Worm (Caenorhabditis elegans) whole organism, young adult: ENCODE data around the gene F41E6.12.

Experiments used
- F10E7.11 ChIP-seq: sonication (generic microtip); optimal IDR thresholded peaks from 2 replicates; lab custom pipeline; 2017; ENCODE audit warnings: mild to moderate bottlenecking, missing genetic modification characterization, moderate library complexity, missing compliant biosample characterization
- F37B4.10 ChIP-seq: fragments of 200-800 bp; sonication (Bioruptor generic); IDR thresholded peaks from 2 replicates; pipeline ENCODE4 v1.3.6; 2022; ENCODE audit warnings: missing genetic modification characterization, missing compliant biosample characterization
- K11D2.4 ChIP-seq: fragments of 200-800 bp; sonication (Bioruptor generic); IDR thresholded peaks from 2 replicates; pipeline ENCODE4 v1.3.6; 2022; ENCODE audit warnings: missing genetic modification reagents, missing genetic modification characterization, missing compliant biosample characterization
- T26A5.8 ChIP-seq: sonication (generic microtip); optimal IDR thresholded peaks from 2 replicates; lab custom pipeline; 2016; ENCODE audit warnings: missing genetic modification characterization, missing compliant biosample characterization
- Y56A3A.18 ChIP-seq: fragments of 200-800 bp; sonication (Bioruptor generic); IDR thresholded peaks from 2 replicates; pipeline ENCODE4 v1.3.6; 2022; ENCODE audit warnings: missing genetic modification reagents, missing genetic modification characterization, missing compliant biosample characterization
- ZK185.1 ChIP-seq: sonication (generic microtip); optimal IDR thresholded peaks from 2 replicates; lab custom pipeline; 2016; ENCODE audit warnings: mild to moderate bottlenecking, missing genetic modification characterization, missing compliant biosample characterization; ENCODE audit not compliant: poor library complexity, severe bottlenecking
- akir-1 ChIP-seq: fragments of 200-800 bp; sonication (Bioruptor generic); optimal IDR thresholded peaks from 2 replicates; lab custom pipeline; 2018; ENCODE audit warnings: mild to moderate bottlenecking, missing genetic modification characterization, moderate library complexity, missing compliant biosample characterization
- aptf-2 ChIP-seq: fragments of 200-800 bp; sonication (Bioruptor generic); conservative IDR thresholded peaks from 2 replicates; pipeline ENCODE4 v1.3.6; 2022; ENCODE audit warnings: missing genetic modification reagents, missing genetic modification characterization, missing compliant biosample characterization
- athp-1 ChIP-seq: sonication (generic microtip); optimal IDR thresholded peaks from 2 replicates; lab custom pipeline; 2017; ENCODE audit warnings: mild to moderate bottlenecking, missing genetic modification characterization, missing compliant biosample characterization
- attf-3 ChIP-seq: fragments of 200-800 bp; sonication (Bioruptor generic); conservative IDR thresholded peaks from 2 replicates; pipeline ENCODE4 v1.3.6; 2022; ENCODE audit warnings: missing genetic modification reagents, missing genetic modification characterization, missing compliant biosample characterization
- attf-5 ChIP-seq: fragments of 200-800 bp; sonication (Bioruptor generic); optimal IDR thresholded peaks from 2 replicates; lab custom pipeline; 2018; ENCODE audit warnings: mild to moderate bottlenecking, missing genetic modification characterization, missing compliant biosample characterization
- ceh-100 ChIP-seq: fragments of 200-800 bp; sonication (Bioruptor generic); IDR thresholded peaks from 2 replicates; pipeline ENCODE4 v1.3.6; 2022; ENCODE audit warnings: missing genetic modification reagents, missing genetic modification characterization, missing compliant biosample characterization
- ceh-27 ChIP-seq: fragments of 200-800 bp; sonication (Bioruptor generic); optimal IDR thresholded peaks from 2 replicates; lab custom pipeline; 2018; ENCODE audit warnings: mild to moderate bottlenecking, missing genetic modification characterization, moderate library complexity, missing compliant biosample characterization
- ceh-40 ChIP-seq: fragments of 200-800 bp; sonication (Bioruptor generic); IDR thresholded peaks from 2 replicates; pipeline ENCODE4 v1.3.6; 2022; ENCODE audit warnings: missing genetic modification characterization, missing compliant biosample characterization
- ceh-58 ChIP-seq: fragments of 200-800 bp; sonication (Bioruptor generic); IDR thresholded peaks from 2 replicates; pipeline ENCODE4 v1.3.6; 2022; ENCODE audit warnings: missing genetic modification characterization, missing compliant biosample characterization
- dpff-1 ChIP-seq: sonication (generic microtip); optimal IDR thresholded peaks from 2 replicates; lab custom pipeline; 2017; ENCODE audit warnings: mild to moderate bottlenecking, missing genetic modification characterization, missing compliant biosample characterization
- dpl-1 ChIP-seq: fragments of 150-350 bp; optimal IDR thresholded peaks from 2 replicates; lab custom pipeline; 2014; ENCODE audit warnings: missing biosample characterization, missing genetic modification reagents, missing genetic modification characterization
- egl-44 ChIP-seq: fragments of 200-800 bp; sonication (Bioruptor generic); IDR thresholded peaks from 2 replicates; pipeline ENCODE4 v1.3.6; 2022; ENCODE audit warnings: missing genetic modification reagents, missing genetic modification characterization, missing compliant biosample characterization
- ets-4 ChIP-seq: fragments of 200-800 bp; sonication (Bioruptor generic); optimal IDR thresholded peaks from 2 replicates; lab custom pipeline; 2018; ENCODE audit warnings: mild to moderate bottlenecking, missing genetic modification characterization, missing compliant biosample characterization
- him-1 ChIP-seq: sonication (generic microtip); optimal IDR thresholded peaks from 2 replicates; lab custom pipeline; 2016; ENCODE audit warnings: missing genotype, missing genetic modification reagents, missing genetic modification characterization, missing compliant biosample characterization
- hlh-12 ChIP-seq: sonication (generic microtip); optimal IDR thresholded peaks from 2 replicates; lab custom pipeline; 2016; ENCODE audit warnings: missing genetic modification characterization, missing compliant biosample characterization
- hmg-20 ChIP-seq: fragments of 200-800 bp; sonication (Bioruptor generic); IDR thresholded peaks from 2 replicates; pipeline ENCODE4 v1.3.6; 2022; ENCODE audit warnings: missing genetic modification reagents, missing genetic modification characterization, missing compliant biosample characterization
- lag-1 ChIP-seq: fragments of 200-800 bp; sonication (Bioruptor generic); IDR thresholded peaks from 2 replicates; pipeline ENCODE4 v1.3.6; 2022; ENCODE audit warnings: missing genetic modification reagents, missing genetic modification characterization, missing compliant biosample characterization
- lir-1 ChIP-seq: fragments of 200-800 bp; sonication (Bioruptor generic); conservative IDR thresholded peaks from 2 replicates; pipeline ENCODE4 v1.3.6; 2022; ENCODE audit warnings: missing genetic modification reagents, missing genetic modification characterization, missing compliant biosample characterization
- madf-3 ChIP-seq: fragments of 200-800 bp; sonication (Bioruptor generic); IDR thresholded peaks from 2 replicates; pipeline ENCODE4 v1.3.6; 2022; ENCODE audit warnings: missing genetic modification reagents, missing genetic modification characterization, missing compliant biosample characterization
- pbrm-1 ChIP-seq: fragments of 200-800 bp; sonication (Bioruptor generic); IDR thresholded peaks from 2 replicates; pipeline ENCODE4 v1.3.6; 2022; ENCODE audit warnings: missing genetic modification reagents, missing genetic modification characterization, missing compliant biosample characterization
- rec-8 ChIP-seq, 2 experiments: sonication (generic microtip); optimal IDR thresholded peaks; 2 replicates each; lab custom pipeline; 2016; ENCODE audit warnings: mild to moderate bottlenecking in 2 of 2, missing genetic modification characterization in 2 of 2, missing genetic modification reagents in 2 of 2, missing genotype in 2 of 2, missing biosample characterization in 1 of 2, missing compliant biosample characterization in 1 of 2, moderate library complexity in 1 of 2
- snpc-1.1 ChIP-seq: sonication (generic microtip); optimal IDR thresholded peaks from 2 replicates; lab custom pipeline; 2017; ENCODE audit warnings: missing genetic modification characterization, mild to moderate bottlenecking, missing compliant biosample characterization, antibody characterized with exemption, moderate library complexity, missing genotype, missing genetic modification reagents; ENCODE audit not compliant: insufficient read depth
- somi-1 ChIP-seq: fragments of 200-800 bp; sonication (Bioruptor generic); optimal IDR thresholded peaks from 2 replicates; lab custom pipeline; 2018; ENCODE audit warnings: mild to moderate bottlenecking, missing genetic modification characterization, missing compliant biosample characterization
- sptf-2 ChIP-seq: fragments of 200-800 bp; sonication (Bioruptor generic); optimal IDR thresholded peaks from 2 replicates; lab custom pipeline; 2018; ENCODE audit warnings: mild to moderate bottlenecking, missing genetic modification characterization, missing compliant biosample characterization
- tbp1 ChIP-seq: fragments of 200-800 bp; sonication (Bioruptor generic); optimal IDR thresholded peaks from 2 replicates; lab custom pipeline; 2018; ENCODE audit warnings: mild to moderate bottlenecking, missing genetic modification characterization, missing compliant biosample characterization
- tbx-9 ChIP-seq: sonication (generic microtip); optimal IDR thresholded peaks from 2 replicates; lab custom pipeline; 2016; ENCODE audit warnings: borderline replicate concordance, missing genetic modification characterization, inconsistent platforms, missing compliant biosample characterization
- tlf-1 ChIP-seq: fragments of 200-800 bp; sonication (Bioruptor generic); optimal IDR thresholded peaks from 2 replicates; lab custom pipeline; 2018; ENCODE audit warnings: mild to moderate bottlenecking, missing genetic modification characterization, missing compliant biosample characterization
- ztf-18 ChIP-seq: sonication (generic microtip); optimal IDR thresholded peaks from 2 replicates; lab custom pipeline; 2016; ENCODE audit warnings: missing genotype, mild to moderate bottlenecking, missing genetic modification characterization, missing compliant biosample characterization
- ztf-22 ChIP-seq: fragments of 200-800 bp; sonication (Bioruptor generic); optimal IDR thresholded peaks from 2 replicates; lab custom pipeline; 2018; ENCODE audit warnings: mild to moderate bottlenecking, missing genetic modification characterization, moderate library complexity, missing compliant biosample characterization

Gene F41E6.12

ce11 chrV:8670759-8671158 lies 41.8 kb upstream of the F41E6.12 start:
- TF ChIP-seq ztf-22 (GFP tag; lab: Kevin White, UChicago), result no peak
- no peak for TF ChIP-seq T26A5.8 (tag; lab: Kevin White, UChicago)
- TF ChIP-seq hlh-12, result no peak
- TF ChIP-seq lag-1 (GFP tag; lab: Robert Waterston, UW), result no peak

ce11 chrV:8668224-8668623 lies 39.3 kb upstream of the F41E6.12 start:
- TF ChIP-seq aptf-2 (no peak), F37B4.10 (GFP tag; lab: Robert Waterston, UW) (no peak), him-1 (tag; lab: Kevin White, UChicago) (no peak), tbx-9 (tag; lab: Kevin White, UChicago) (no peak), madf-3 (GFP tag; lab: Robert Waterston, UW) (no peak), tbp1 (GFP tag; lab: Kevin White, UChicago) (no peak), akir-1 (GFP tag; lab: Kevin White, UChicago) (no peak), sptf-2 (GFP tag; lab: Kevin White, UChicago) (no peak)

- TF ChIP-seq F10E7.11 (tag; lab: Kevin White, UChicago), result no peak
- TF ChIP-seq hmg-20 (GFP tag; lab: Robert Waterston, UW), result no peak
- no peak for TF ChIP-seq K11D2.4 (GFP tag; lab: Robert Waterston, UW)
- TF ChIP-seq rec-8 (tag; optimal IDR thresholded peaks at IDR 0.05; lab: Kevin White, UChicago), result no peak
- no peak for TF ChIP-seq dpl-1 (GFP tag; lab: Kevin White, UChicago)
- no peak for TF ChIP-seq snpc-1.1 (tag; lab: Kevin White, UChicago)
- no peak for TF ChIP-seq ceh-58 (GFP tag; lab: Robert Waterston, UW)
- TF ChIP-seq ceh-100 (GFP tag; lab: Robert Waterston, UW), result no peak
- TF ChIP-seq ceh-40 (GFP tag; lab: Robert Waterston, UW), result no peak
- TF ChIP-seq T26A5.8 (tag; lab: Kevin White, UChicago), result no peak
- TF ChIP-seq ceh-27 (GFP tag; lab: Kevin White, UChicago), result no peak
- TF ChIP-seq aptf-2, result no peak
- no peak for TF ChIP-seq madf-3 (GFP tag; lab: Robert Waterston, UW)
- no peak for TF ChIP-seq lag-1 (GFP tag; lab: Robert Waterston, UW)
- TF ChIP-seq tlf-1, result no peak
- TF ChIP-seq dpff-1 (tag; lab: Kevin White, UChicago), result no peak
Measured at ce11 chrV:8667230-8668021, 38.5 kb upstream of the F41E6.12 start.

- TF ChIP-seq lir-1 (GFP tag; lab: Robert Waterston, UW) (no peak), athp-1 (tag; lab: Kevin White, UChicago) (no peak), ZK185.1 (tag; lab: Kevin White, UChicago) (no peak), hmg-20 (GFP tag; lab: Robert Waterston, UW) (no peak), tbx-9 (tag; lab: Kevin White, UChicago) (no peak), Y56A3A.18 (GFP tag; lab: Robert Waterston, UW) (no peak), pbrm-1 (GFP tag; lab: Robert Waterston, UW) (no peak), ets-4 (GFP tag; lab: Kevin White, UChicago) (no peak), ztf-18 (tag; lab: Kevin White, UChicago) (no peak), attf-5 (GFP tag; lab: Kevin White, UChicago) (no peak), attf-3 (GFP tag; lab: Robert Waterston, UW) (no peak), egl-44 (GFP tag; lab: Robert Waterston, UW) (no peak), somi-1 (GFP tag; lab: Kevin White, UChicago) (no peak)
Measured at ce11 chrV:8665765-8666164, 36.8 kb upstream of the F41E6.12 start, which contains the start of gene ZC190.4. TSS of gene ZC190.4 (plus strand) at chrV:8666065.
